Worm (Caenorhabditis elegans) whole organism, mixed stage, embryonic: ENCODE measurements around the gene Y97E10AR.8.

Source experiments
- elt-3 ChIP-seq: fragments of 150-350 bp; optimal IDR thresholded peaks from 2 replicates; lab custom pipeline; 2014; ENCODE audit warnings: missing biosample characterization, missing genetic modification characterization
- mep-1 ChIP-seq: fragments of 150-350 bp; optimal IDR thresholded peaks from 2 replicates; lab custom pipeline; 2017; ENCODE audit warnings: missing biosample characterization, missing genetic modification reagents, missing genetic modification characterization, inconsistent platforms
- nhr-28 ChIP-seq: fragments of 150-350 bp; optimal IDR thresholded peaks from 2 replicates; lab custom pipeline; 2014; ENCODE audit warnings: missing biosample characterization, missing genetic modification characterization
- pha-4 ChIP-seq: fragments of 150-350 bp; optimal IDR thresholded peaks from 2 replicates; lab custom pipeline; 2018; ENCODE audit warnings: missing biosample characterization, missing genetic modification reagents, missing genetic modification characterization

ce11 chrV:8019783-8020182, 14.7 kb downstream of the Y97E10AR.8 start:
- TF ChIP-seq elt-3 (tag; lab: Kevin White, UChicago) (no peak), pha-4 (tag; lab: Kevin White, UChicago) (no peak), mep-1 (tag; lab: Kevin White, UChicago) (no peak), nhr-28 (no peak)
